ENCODE assay signal across 2 worm cellular contexts in the genomic region with DNA sequence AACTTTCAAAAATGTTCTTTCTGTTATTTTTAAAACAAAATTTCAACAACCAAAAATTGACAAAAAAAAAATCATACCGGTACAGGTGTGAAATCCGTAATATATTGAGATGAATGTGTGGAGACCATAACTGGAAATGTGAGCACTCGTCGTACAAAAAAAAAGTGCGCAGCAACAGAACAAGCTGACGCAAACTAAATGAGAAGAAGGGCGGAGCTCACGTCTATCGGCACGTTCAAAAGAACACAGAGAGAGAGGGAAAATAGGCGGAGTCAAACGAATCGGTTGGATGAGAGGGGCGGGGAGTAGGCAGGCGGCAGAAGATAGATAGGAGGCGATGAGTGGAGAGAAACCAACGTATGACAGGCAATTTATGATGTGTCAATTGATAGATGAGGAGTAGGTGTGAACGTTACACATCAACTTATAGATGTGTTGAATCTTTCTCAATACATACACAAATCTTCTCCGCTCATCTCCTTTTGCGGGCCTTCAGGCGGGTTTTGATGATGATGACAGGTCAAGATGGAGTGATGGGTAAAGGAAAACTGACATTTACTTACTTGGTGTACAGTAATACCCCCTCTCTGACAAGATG.
A peak's percentile ranks its signal among the peaks of the same experiment; 100 is the strongest.
TF ChIP-seq lines count a peak whose summit lies in the region.

A gene (minus strand): TSS at position 255 of the 598 bp plus-strand sequence.

TF ChIP-seq in whole organism, L1 larva, 84 proteins besides CTCF, POLR2A, EP300 and RAD21 (continued from another document):
- TF ChIP-seq elt-2 (tag; optimal IDR thresholded peaks at IDR 0.05; lab: Kevin White, UChicago), result peak; percentile 13
- no peak for TF ChIP-seq C16A3.4 (tag; optimal IDR thresholded peaks at IDR 0.05; lab: Kevin White, UChicago)
- TF ChIP-seq isw-1 (GFP tag; IDR thresholded peaks at IDR 0.05; lab: Robert Waterston, UW), result no peak
- TF ChIP-seq nhr-90 (tag; optimal IDR thresholded peaks at IDR 0.05; lab: Kevin White, UChicago; ENCODE audit: poor library complexity), result peak; percentile 69
- TF ChIP-seq efl-1 (optimal IDR thresholded peaks at IDR 0.05; lab: Kevin White, UChicago), result peak in 1 of 2 experiments; percentile 7
- peak in 1 of 2 experiments; percentile 28 for TF ChIP-seq efl-1 (GFP tag; optimal IDR thresholded peaks at IDR 0.05 in 1 of 2; lab: Kevin White, UChicago)
- TF ChIP-seq ceh-82 (tag; optimal IDR thresholded peaks at IDR 0.05; lab: Kevin White, UChicago), result peak in 1 of 3 experiments; percentile 24
- TF ChIP-seq lin-39 (tag; optimal IDR thresholded peaks at IDR 0.05; lab: Kevin White, UChicago), result peak; percentile 16
- peak; percentile 12 for TF ChIP-seq swsn-7 (tag; optimal IDR thresholded peaks at IDR 0.05; lab: Kevin White, UChicago)
- TF ChIP-seq nhr-11 (tag; optimal IDR thresholded peaks at IDR 0.05; lab: Kevin White, UChicago), result no peak
- TF ChIP-seq mab-9 (GFP tag; IDR thresholded peaks at IDR 0.05; lab: Robert Waterston, UW), result peak; percentile 77
- no peak for TF ChIP-seq zag-1 (tag; optimal IDR thresholded peaks at IDR 0.05; lab: Kevin White, UChicago)
- TF ChIP-seq F16B12.6 (tag; optimal IDR thresholded peaks at IDR 0.05; lab: Kevin White, UChicago), result no peak
- TF ChIP-seq mdl-1 (tag; optimal IDR thresholded peaks at IDR 0.05; lab: Kevin White, UChicago), result peak in 1 of 2 experiments; percentile 26
- TF ChIP-seq lsy-2 (tag; optimal IDR thresholded peaks at IDR 0.05; lab: Kevin White, UChicago), result peak; percentile 41 to 73
- peak; percentile 22 for TF ChIP-seq mep-1 (tag; optimal IDR thresholded peaks at IDR 0.05; lab: Kevin White, UChicago)
- TF ChIP-seq irx-1 (tag; optimal IDR thresholded peaks at IDR 0.05; lab: Kevin White, UChicago), result peak; percentile 46
- peak; percentile 65 for TF ChIP-seq unc-130 (tag; optimal IDR thresholded peaks at IDR 0.05; lab: Kevin White, UChicago)
- peak in 1 of 3 experiments; percentile 25 for TF ChIP-seq dpl-1 (GFP tag; optimal IDR thresholded peaks at IDR 0.05; lab: Kevin White, UChicago)
- no peak for TF ChIP-seq pqm-1 (tag; optimal IDR thresholded peaks at IDR 0.05; lab: Kevin White, UChicago)
- TF ChIP-seq egl-27 (tag; optimal IDR thresholded peaks at IDR 0.05; lab: Kevin White, UChicago), result peak; percentile 5 to 15
- TF ChIP-seq ceh-88 (GFP tag; IDR thresholded peaks at IDR 0.05; lab: Robert Waterston, UW), result no peak
- peak; percentile 68 for TF ChIP-seq snu-23 (GFP tag; optimal IDR thresholded peaks at IDR 0.05; lab: Kevin White, UChicago)
- TF ChIP-seq skn-1 (tag; optimal IDR thresholded peaks at IDR 0.05; lab: Kevin White, UChicago), result no peak
- TF ChIP-seq ztf-11 (tag; optimal IDR thresholded peaks at IDR 0.05; lab: Kevin White, UChicago), result no peak
- peak; percentile 62 for TF ChIP-seq nhr-71 (tag; optimal IDR thresholded peaks at IDR 0.05; lab: Kevin White, UChicago)
- peak; percentile 64 for TF ChIP-seq rnt-1 (tag; optimal IDR thresholded peaks at IDR 0.05; lab: Kevin White, UChicago)
- TF ChIP-seq ceh-63 (GFP tag; optimal IDR thresholded peaks at IDR 0.05; lab: Kevin White, UChicago), result no peak
- no peak for TF ChIP-seq jun-1 (tag; optimal IDR thresholded peaks at IDR 0.05; lab: Kevin White, UChicago)
- TF ChIP-seq tbx-2 (tag; optimal IDR thresholded peaks at IDR 0.05; lab: Kevin White, UChicago), result peak; percentile 90
- TF ChIP-seq egl-13 (tag; optimal IDR thresholded peaks at IDR 0.05; lab: Kevin White, UChicago), result no peak
- peak; percentile 13 for TF ChIP-seq efl-3 (GFP tag; optimal IDR thresholded peaks at IDR 0.05; lab: Kevin White, UChicago)
- TF ChIP-seq C34B4.2 (tag; optimal IDR thresholded peaks at IDR 0.05; lab: Kevin White, UChicago), result no peak
- no peak for TF ChIP-seq aly-2 (tag; optimal IDR thresholded peaks at IDR 0.05; lab: Kevin White, UChicago)
- peak; percentile 80 for TF ChIP-seq lin-14 (GFP tag; optimal IDR thresholded peaks at IDR 0.05; lab: Kevin White, UChicago)
- no peak for TF ChIP-seq snpc-4 (tag; optimal IDR thresholded peaks at IDR 0.05; lab: Kevin White, UChicago)
- TF ChIP-seq elt-3 (tag; optimal IDR thresholded peaks at IDR 0.05; lab: Kevin White, UChicago), result peak in 4 of 6 experiments; percentile 47 to 86 (median 66)
- no peak for TF ChIP-seq ama-1 (optimal IDR thresholded peaks at IDR 0.05; lab: Kevin White, UChicago)
- TF ChIP-seq pag-3 (tag; optimal IDR thresholded peaks at IDR 0.05; lab: Kevin White, UChicago; ENCODE audit: borderline replicate concordance, insufficient read depth), result no peak
- no peak for TF ChIP-seq hpl-2 (GFP tag; optimal IDR thresholded peaks at IDR 0.05; lab: Kevin White, UChicago)
- peak; percentile 34 to 37 for TF ChIP-seq lin-35 (GFP tag; optimal IDR thresholded peaks at IDR 0.05; lab: Kevin White, UChicago)
- TF ChIP-seq fos-1 (tag; optimal IDR thresholded peaks at IDR 0.05; lab: Kevin White, UChicago), result no peak

TF ChIP-seq in whole organism, L3 larva, 47 proteins besides CTCF, POLR2A, EP300 and RAD21 (continued from another document):
- TF ChIP-seq ztf-4 (tag; optimal IDR thresholded peaks at IDR 0.05; lab: Kevin White, UChicago), result no peak
TF ChIP-seq in whole organism, L3 larva: peak in this region for 12.
